Fruit fly (Drosophila melanogaster): ENCODE measurements around the gene CG15130.

Gene CG15130

dm6 chr2L:20428756-20429408, 4.4 kb upstream of the CG15130 start (continued):
- TF ChIP-seq sd (tag; optimal IDR thresholded peaks at IDR 0.05), result peak; percentile 70
- TF ChIP-seq org-1 (GFP tag; optimal IDR thresholded peaks at IDR 0.05), result peak; percentile 12
- 0 out of 2 replicates have a peak, but pooled peaks have one; percentile 12 for TF ChIP-seq Xrp1 (GFP tag; IDR thresholded peaks at IDR 0.05)
- no peak for TF ChIP-seq bab2 (GFP tag; optimal IDR thresholded peaks at IDR 0.05)
- peak; percentile 12 for TF ChIP-seq MESR4 (GFP tag; optimal IDR thresholded peaks at IDR 0.05)
- no peak for TF ChIP-seq NC2α (GFP tag; optimal IDR thresholded peaks at IDR 0.05)
- TF ChIP-seq lbe (GFP tag; optimal IDR thresholded peaks at IDR 0.05), result peak; percentile 28
- peak; percentile 1 for TF ChIP-seq CG13624 (GFP tag; optimal IDR thresholded peaks at IDR 0.05)
- TF ChIP-seq BEAF-32 (GFP tag; optimal IDR thresholded peaks at IDR 0.05), result peak; percentile 38
- TF ChIP-seq CG34376 (GFP tag; optimal IDR thresholded peaks at IDR 0.05), result peak; percentile 33
- TF ChIP-seq Fer1 (GFP tag; optimal IDR thresholded peaks at IDR 0.05), result peak; percentile 5
- peak; percentile 100 for TF ChIP-seq CG5180 (GFP tag; optimal IDR thresholded peaks at IDR 0.05)
- no peak for TF ChIP-seq CG10565 (GFP tag; optimal IDR thresholded peaks at IDR 0.05)
- no peak for TF ChIP-seq ham (GFP tag; IDR thresholded peaks at IDR 0.05)
- no peak for TF ChIP-seq sob (GFP tag; IDR thresholded peaks at IDR 0.05)
- TF ChIP-seq sug (tag; optimal IDR thresholded peaks at IDR 0.05), result peak; percentile 26
- peak; percentile 42 for TF ChIP-seq nau (GFP tag; optimal IDR thresholded peaks at IDR 0.05)
- TF ChIP-seq tgo (GFP tag; IDR thresholded peaks at IDR 0.05), result no peak
- TF ChIP-seq CG17186 (GFP tag; optimal IDR thresholded peaks at IDR 0.05), result peak; percentile 55
- TF ChIP-seq sens (GFP tag), result peak; percentile 44
- no peak for TF ChIP-seq tin (GFP tag; optimal IDR thresholded peaks at IDR 0.05)
- TF ChIP-seq ind (GFP tag; optimal IDR thresholded peaks at IDR 0.05), result no peak
- TF ChIP-seq chinmo (GFP tag; IDR thresholded peaks at IDR 0.05; ENCODE audit: partially characterized antibody), result peak; percentile 68; the same call in 2 of the 4 replicates
- TF ChIP-seq CG14965 (GFP tag; optimal IDR thresholded peaks at IDR 0.05; ENCODE audit: borderline replicate concordance), result no peak
- no peak for TF ChIP-seq lola (GFP tag; optimal IDR thresholded peaks at IDR 0.05)
- TF ChIP-seq zfh1 (GFP tag; IDR thresholded peaks at IDR 0.05), result no peak
- TF ChIP-seq H15 (GFP tag; IDR thresholded peaks at IDR 0.05), result no peak
- no peak for TF ChIP-seq CG6765 (GFP tag; optimal IDR thresholded peaks at IDR 0.05)
- peak; percentile 54 for TF ChIP-seq row (GFP tag; IDR thresholded peaks at IDR 0.05)
- TF ChIP-seq CrebB (tag; optimal IDR thresholded peaks at IDR 0.05), result peak; percentile 39
- peak; percentile 93 for TF ChIP-seq CG1832 (GFP tag; optimal IDR thresholded peaks at IDR 0.05)
- peak; percentile 23 for TF ChIP-seq CG9437 (GFP tag; optimal IDR thresholded peaks at IDR 0.05)
- TF ChIP-seq exex (tag; optimal IDR thresholded peaks at IDR 0.05), result peak; percentile 27
- no peak for TF ChIP-seq CG3163 (GFP tag; optimal IDR thresholded peaks at IDR 0.05)
- no peak for TF ChIP-seq CG1024 (GFP tag; IDR thresholded peaks at IDR 0.05)
- TF ChIP-seq Fer3 (tag; optimal IDR thresholded peaks at IDR 0.05), result no peak
- peak; percentile 21 to 92 for TF ChIP-seq insv (GFP tag; optimal IDR thresholded peaks at IDR 0.05)
- peak; percentile 2 for TF ChIP-seq CG18262 (tag; optimal IDR thresholded peaks at IDR 0.05)
- TF ChIP-seq Hmr (GFP tag; optimal IDR thresholded peaks at IDR 0.05), result peak; percentile 17
- TF ChIP-seq gfzf (GFP tag; optimal IDR thresholded peaks at IDR 0.05), result peak; percentile 34
- no peak for TF ChIP-seq dysf (GFP tag; IDR thresholded peaks at IDR 0.05)
- TF ChIP-seq pzg (GFP tag; optimal IDR thresholded peaks at IDR 0.05), result peak; percentile 45
- no peak for TF ChIP-seq lmd (GFP tag; IDR thresholded peaks at IDR 0.05)
- TF ChIP-seq run (tag; optimal IDR thresholded peaks at IDR 0.05), result peak; percentile 25
- 0 out of 2 replicates have a peak, but pooled peaks have one; percentile 19 for TF ChIP-seq sna (GFP tag; IDR thresholded peaks at IDR 0.05; ENCODE audit: partially characterized antibody)
- no peak for TF ChIP-seq Sox102F (GFP tag; optimal IDR thresholded peaks at IDR 0.05)
- TF ChIP-seq CG9727 (GFP tag; optimal IDR thresholded peaks at IDR 0.05), result no peak
- peak; percentile 48 for TF ChIP-seq dm (GFP tag; optimal IDR thresholded peaks at IDR 0.05)
- no peak for TF ChIP-seq Atf3 (GFP tag; optimal IDR thresholded peaks at IDR 0.05)

All from whole organism, embryonic.